Worm (Caenorhabditis elegans) whole organism, mixed stage, embryonic: ENCODE data around the gene cyn-17.

Experiments used
- blmp-1 ChIP-seq: fragments of 150-350 bp; optimal IDR thresholded peaks from 2 replicates; lab custom pipeline; 2014; ENCODE audit warnings: missing biosample characterization, missing genetic modification characterization
- elt-1 ChIP-seq: sonication (generic microtip); optimal IDR thresholded peaks from 2 replicates; lab custom pipeline; 2017; ENCODE audit warnings: missing genetic modification characterization, mild to moderate bottlenecking, missing compliant biosample characterization, antibody characterized with exemption, moderate library complexity, borderline replicate concordance; ENCODE audit not compliant: insufficient read depth
- elt-3 ChIP-seq: fragments of 150-350 bp; optimal IDR thresholded peaks from 2 replicates; lab custom pipeline; 2014; ENCODE audit warnings: missing biosample characterization, missing genetic modification characterization
- lin-13 ChIP-seq: fragments of 150-350 bp; optimal IDR thresholded peaks from 2 replicates; lab custom pipeline; 2014; ENCODE audit warnings: missing biosample characterization, missing genetic modification characterization
- lin-32 ChIP-seq: fragments of 200-800 bp; sonication (Bioruptor generic); optimal IDR thresholded peaks from 2 replicates; lab custom pipeline; 2018; ENCODE audit warnings: mild to moderate bottlenecking, missing genetic modification characterization, missing compliant biosample characterization
- lsy-2 ChIP-seq: fragments of 150-350 bp; optimal IDR thresholded peaks from 2 replicates; lab custom pipeline; 2014; ENCODE audit warnings: missing biosample characterization, missing genetic modification characterization
- mep-1 ChIP-seq: fragments of 150-350 bp; optimal IDR thresholded peaks from 2 replicates; lab custom pipeline; 2017; ENCODE audit warnings: missing biosample characterization, missing genetic modification reagents, missing genetic modification characterization, inconsistent platforms
- nhr-237 ChIP-seq: fragments of 150-350 bp; optimal IDR thresholded peaks from 2 replicates; lab custom pipeline; 2014; ENCODE audit warnings: missing biosample characterization, missing genetic modification characterization
- pha-4 ChIP-seq: fragments of 150-350 bp; optimal IDR thresholded peaks from 2 replicates; lab custom pipeline; 2018; ENCODE audit warnings: missing biosample characterization, missing genetic modification reagents, missing genetic modification characterization
- snpc-4 ChIP-seq: fragments of 150-350 bp; optimal IDR thresholded peaks from 2 replicates; lab custom pipeline; 2014; ENCODE audit warnings: missing biosample characterization, missing genetic modification characterization
- sptf-1 ChIP-seq: sonication (generic microtip); optimal IDR thresholded peaks from 2 replicates; lab custom pipeline; 2017; ENCODE audit warnings: mild to moderate bottlenecking, missing genetic modification characterization, moderate library complexity, missing compliant biosample characterization
- unc-39 ChIP-seq: fragments of 150-350 bp; optimal IDR thresholded peaks from 2 replicates; lab custom pipeline; 2014; ENCODE audit warnings: missing biosample characterization, missing genetic modification characterization
- unc-62 ChIP-seq: fragments of 150-350 bp; optimal IDR thresholded peaks from 2 replicates; lab custom pipeline; 2014; ENCODE audit warnings: missing biosample characterization, missing genetic modification reagents, missing genetic modification characterization
- zip-8 ChIP-seq: fragments of 150-350 bp; optimal IDR thresholded peaks from 2 replicates; lab custom pipeline; 2014; ENCODE audit warnings: missing biosample characterization, missing genetic modification characterization

- no peak for TF ChIP-seq snpc-4 (tag; lab: Kevin White, UChicago)
- no peak for TF ChIP-seq blmp-1 (tag; lab: Kevin White, UChicago)
- TF ChIP-seq elt-3 (tag; lab: Kevin White, UChicago) = no peak
- no peak for TF ChIP-seq unc-39 (tag; lab: Kevin White, UChicago)
- no peak for TF ChIP-seq unc-62 (GFP tag; lab: Kevin White, UChicago)
- TF ChIP-seq nhr-237 = no peak
- TF ChIP-seq lsy-2 = no peak
- TF ChIP-seq mep-1 (tag; lab: Kevin White, UChicago) = no peak
- TF ChIP-seq zip-8 (tag; lab: Kevin White, UChicago) = no peak
- no peak for TF ChIP-seq elt-1 (tag; lab: Kevin White, UChicago)
- no peak for TF ChIP-seq lin-13
- TF ChIP-seq pha-4 (tag; lab: Kevin White, UChicago) = no peak
- TF ChIP-seq lin-32 (GFP tag; lab: Kevin White, UChicago) = no peak
- no peak for TF ChIP-seq sptf-1 (tag; lab: Kevin White, UChicago)
Observed at ce11 chrV:5779984-5780383, 19.5 kb upstream of the cyn-17 start.
